Worm (Caenorhabditis elegans) whole organism, early embryonic: ENCODE results near the gene lgc-23.
A peak's percentile ranks its signal among the peaks of the same experiment; 100 is the strongest.

ENCODE experiments used
- B0310.2 ChIP-seq: sonication (generic microtip); optimal IDR thresholded peaks from 2 replicates; lab custom pipeline; 2016; ENCODE audit warnings: mild to moderate bottlenecking, missing genetic modification characterization, missing compliant biosample characterization
- F13C5.2 ChIP-seq: sonication (generic microtip); optimal IDR thresholded peaks from 2 replicates; lab custom pipeline; 2017; ENCODE audit warnings: mild to moderate bottlenecking, missing genetic modification characterization, inconsistent platforms, missing compliant biosample characterization
- aly-1 ChIP-seq: sonication (generic microtip); optimal IDR thresholded peaks from 2 replicates; lab custom pipeline; 2016; ENCODE audit warnings: missing genetic modification characterization, missing compliant biosample characterization
- ama-1 ChIP-seq: fragments of 150-350 bp; optimal IDR thresholded peaks from 2 replicates; lab custom pipeline; 2014
- ceh-13 ChIP-seq: fragments of 200-800 bp; sonication (Bioruptor generic); optimal IDR thresholded peaks from 2 replicates; lab custom pipeline; 2018; ENCODE audit warnings: mild to moderate bottlenecking, missing genetic modification characterization, missing compliant biosample characterization
- ceh-36 ChIP-seq: sonication (generic microtip); optimal IDR thresholded peaks from 2 replicates; lab custom pipeline; 2016; ENCODE audit warnings: missing genetic modification characterization, inconsistent platforms, missing compliant biosample characterization
- ets-7 ChIP-seq: sonication (generic microtip); optimal IDR thresholded peaks from 2 replicates; lab custom pipeline; 2016; ENCODE audit warnings: missing genotype, missing genetic modification characterization, missing compliant biosample characterization
- flt-1 ChIP-seq: fragments of 200-800 bp; sonication (Bioruptor generic); IDR thresholded peaks from 2 replicates; pipeline ENCODE4 v1.3.6; 2022; ENCODE audit warnings: missing genetic modification characterization, missing compliant biosample characterization
- hmbx-1 ChIP-seq: sonication (generic microtip); optimal IDR thresholded peaks from 2 replicates; lab custom pipeline; 2016; ENCODE audit warnings: mild to moderate bottlenecking, missing genetic modification characterization, missing compliant biosample characterization
- hmg-4 ChIP-seq: fragments of 200-800 bp; sonication (Bioruptor generic); optimal IDR thresholded peaks from 2 replicates; lab custom pipeline; 2018; ENCODE audit warnings: mild to moderate bottlenecking, missing genetic modification characterization, missing compliant biosample characterization
- hnd-1 ChIP-seq: sonication (generic microtip); optimal IDR thresholded peaks from 2 replicates; lab custom pipeline; 2016; ENCODE audit warnings: missing genetic modification characterization, missing compliant biosample characterization
- pes-1 ChIP-seq: fragments of 200-800 bp; sonication (Bioruptor generic); IDR thresholded peaks from 2 replicates; pipeline ENCODE4 v1.3.6; 2022; ENCODE audit warnings: missing genetic modification reagents, missing genetic modification characterization, missing compliant biosample characterization
- scrt-1 ChIP-seq: fragments of 200-800 bp; sonication (Bioruptor generic); IDR thresholded peaks from 2 replicates; pipeline ENCODE4 v1.3.6; 2022; ENCODE audit warnings: missing genetic modification characterization, missing compliant biosample characterization
- sea-1 ChIP-seq: fragments of 200-800 bp; sonication (Bioruptor generic); conservative IDR thresholded peaks from 2 replicates; pipeline ENCODE4 v1.3.6; 2022; ENCODE audit warnings: missing genetic modification characterization, missing compliant biosample characterization
- tbx-11 ChIP-seq: fragments of 200-800 bp; sonication (Bioruptor generic); IDR thresholded peaks from 2 replicates; pipeline ENCODE4 v1.3.6; 2022; ENCODE audit warnings: missing genetic modification characterization, missing compliant biosample characterization
- tbx-37 ChIP-seq: fragments of 200-800 bp; sonication (Bioruptor generic); conservative IDR thresholded peaks from 2 replicates; pipeline ENCODE4 v1.3.6; 2022; ENCODE audit warnings: missing genetic modification reagents, missing genetic modification characterization, missing compliant biosample characterization
- tra-4 ChIP-seq: sonication (generic microtip); optimal IDR thresholded peaks from 2 replicates; lab custom pipeline; 2017; ENCODE audit warnings: missing genetic modification characterization, missing compliant biosample characterization

The lgc-23 gene

ce11 chrX:12064908-12065307 lies at the start of gene lgc-23:
Gene lgc-23, plus strand, starts transcription at chrX:12065208.
- no peak for TF ChIP-seq hmbx-1

ce11 chrX:12017908-12018479 lies 47.0 kb upstream of the lgc-23 start, which contains the start of the genes nmat-1 and ucr-2.1:
Gene nmat-1, minus strand, starts transcription at chrX:12018043.
Gene ucr-2.1, plus strand, starts transcription at chrX:12018429.
- TF ChIP-seq F13C5.2 (peak; percentile 47), tbx-37 (GFP tag; lab: Robert Waterston, UW) (0 out of 2 replicates have a peak, but pooled peaks have one; percentile 8), hnd-1 (tag; lab: Kevin White, UChicago) (no peak)

ce11 chrX:12021446-12021845 lies 43.6 kb upstream of the lgc-23 start:
- TF ChIP-seq tbx-11 (GFP tag; lab: Robert Waterston, UW), result no peak
- no peak for TF ChIP-seq hnd-1 (tag; lab: Kevin White, UChicago)
- TF ChIP-seq ets-7 (tag; lab: Kevin White, UChicago), result no peak
- no peak for TF ChIP-seq ceh-13 (GFP tag; lab: Kevin White, UChicago)
- TF ChIP-seq pes-1, result no peak
- no peak for TF ChIP-seq F13C5.2
- no peak for TF ChIP-seq hmg-4 (GFP tag; lab: Kevin White, UChicago)

ce11 chrX:12022496-12022895 lies 42.5 kb upstream of the lgc-23 start:
- TF ChIP-seq ceh-36 (tag; lab: Kevin White, UChicago) (no peak), tra-4 (tag; lab: Kevin White, UChicago) (no peak), tbx-11 (GFP tag; lab: Robert Waterston, UW) (no peak), flt-1 (no peak), tbx-37 (GFP tag; lab: Robert Waterston, UW) (no peak), ceh-13 (GFP tag; lab: Kevin White, UChicago) (no peak), sea-1 (GFP tag; lab: Robert Waterston, UW) (no peak), ama-1 (lab: Kevin White, UChicago) (no peak), hmg-4 (GFP tag; lab: Kevin White, UChicago) (no peak), B0310.2 (tag; lab: Kevin White, UChicago) (no peak), ets-7 (tag; lab: Kevin White, UChicago) (no peak), hmbx-1 (no peak), pes-1 (no peak), F13C5.2 (no peak)

ce11 chrX:12025070-12025789 lies 39.8 kb upstream of the lgc-23 start, which contains the start of gene B0198.2:
Gene B0198.2, plus strand, starts transcription at chrX:12025739.
- no peak for TF ChIP-seq ets-7 (tag; lab: Kevin White, UChicago)
- TF ChIP-seq tra-4 (tag; lab: Kevin White, UChicago), result no peak

- TF ChIP-seq hmbx-1 (no peak), hnd-1 (tag; lab: Kevin White, UChicago) (no peak), hmg-4 (GFP tag; lab: Kevin White, UChicago) (no peak), sea-1 (GFP tag; lab: Robert Waterston, UW) (no peak), tra-4 (tag; lab: Kevin White, UChicago) (no peak), B0310.2 (tag; lab: Kevin White, UChicago) (no peak), scrt-1 (no peak), pes-1 (no peak), ceh-13 (GFP tag; lab: Kevin White, UChicago) (no peak), flt-1 (no peak), tbx-37 (GFP tag; lab: Robert Waterston, UW) (no peak), ceh-36 (tag; lab: Kevin White, UChicago) (no peak)
Measured at ce11 chrX:12033937-12034336, 31.1 kb upstream of the lgc-23 start, which contains the start of gene tsp-20. Gene tsp-20, minus strand, starts transcription at chrX:12034037.

- TF ChIP-seq ceh-36 (tag; lab: Kevin White, UChicago), result no peak
- TF ChIP-seq flt-1, result no peak
- TF ChIP-seq hmg-4 (GFP tag; lab: Kevin White, UChicago), result no peak
- TF ChIP-seq B0310.2 (tag; lab: Kevin White, UChicago), result no peak
- no peak for TF ChIP-seq ets-7 (tag; lab: Kevin White, UChicago)
- TF ChIP-seq pes-1, result no peak
- no peak for TF ChIP-seq tbx-11 (GFP tag; lab: Robert Waterston, UW)
- TF ChIP-seq sea-1 (GFP tag; lab: Robert Waterston, UW), result no peak
- TF ChIP-seq aly-1, result no peak
- TF ChIP-seq hmbx-1, result no peak
- no peak for TF ChIP-seq tbx-37 (GFP tag; lab: Robert Waterston, UW)
- TF ChIP-seq tra-4 (tag; lab: Kevin White, UChicago), result no peak
Measured at ce11 chrX:12034661-12035060, 30.3 kb upstream of the lgc-23 start.

ce11 chrX:12036114-12036513 lies 28.9 kb upstream of the lgc-23 start:
- TF ChIP-seq tbx-11 (GFP tag; lab: Robert Waterston, UW), result no peak
- TF ChIP-seq F13C5.2, result peak; percentile 3
- no peak for TF ChIP-seq scrt-1
